Fruit fly (Drosophila melanogaster) whole organism, wandering third instar larva: Measurements from ENCODE around the gene Top3beta.
A peak's percentile ranks its signal among the peaks of the same experiment; 100 is the strongest.

ENCODE experiments used
- Rel ChIP-seq, 2 experiments: fragments of 200-800 bp; sonication (Bioruptor generic) in 1 of 2; optimal IDR thresholded peaks; 2 replicates in 1 of 2; 3 replicates in 1 of 2; lab custom pipeline; 2016 to 2019; ENCODE audit warnings: mild to moderate bottlenecking in 2 of 2, missing biosample characterization in 2 of 2, missing genetic modification characterization in 2 of 2, moderate library complexity in 1 of 2
- h ChIP-seq: fragments of 200-800 bp; sonication (Bioruptor generic); optimal IDR thresholded peaks from 3 replicates; lab custom pipeline; 2016; ENCODE audit warnings: missing biosample characterization, mild to moderate bottlenecking, missing genetic modification characterization
- sage ChIP-seq: fragments of 200-800 bp; sonication (Bioruptor generic); optimal IDR thresholded peaks from 2 replicates; lab custom pipeline; 2016; ENCODE audit warnings: missing biosample characterization, mild to moderate bottlenecking, missing genetic modification characterization

DNA sequence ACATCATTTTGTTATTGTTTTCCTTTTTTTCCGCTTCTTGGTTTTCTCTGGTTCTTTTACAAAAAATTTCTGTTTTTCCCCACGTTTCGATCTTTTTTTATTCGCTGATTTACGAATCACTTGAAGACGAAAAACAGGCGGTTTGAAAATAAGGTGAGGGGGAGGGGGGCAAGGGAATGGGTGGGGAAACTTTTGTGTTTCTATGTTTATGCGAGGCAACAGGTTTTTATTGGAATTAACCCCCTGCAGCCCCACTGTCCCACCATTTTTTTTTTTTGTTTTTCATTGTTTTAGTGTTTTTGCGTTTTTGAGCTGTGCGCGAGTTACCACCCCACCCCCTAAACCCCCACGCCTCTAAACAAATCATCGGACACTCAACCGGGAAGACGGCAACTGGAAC, 47.2 kb upstream of the Top3beta start:
- TF ChIP-seq sage (GFP tag; lab: Kevin White, UChicago): no peak
- TF ChIP-seq h (GFP tag; lab: Kevin White, UChicago): no peak
- TF ChIP-seq Rel (GFP tag; optimal IDR thresholded peaks at IDR 0.05; lab: Kevin White, UChicago): no peak
- TF ChIP-seq Rel (tag; optimal IDR thresholded peaks at IDR 0.05; lab: Kevin White, UChicago): peak; percentile 85
